Fruit fly (Drosophila melanogaster) whole organism, embryonic: Measurements from ENCODE around the gene CG2187.

Experiments
- Blimp-1 ChIP-seq: fragments of 200-800 bp; sonication (Bioruptor generic); optimal IDR thresholded peaks from 3 replicates; lab custom pipeline; 2018; ENCODE audit warnings: missing biosample characterization, missing genetic modification characterization, mild to moderate bottlenecking, moderate library complexity, missing genetic modification reagents
- CG11504 ChIP-seq: fragments of 200-800 bp; sonication (Bioruptor generic); optimal IDR thresholded peaks from 3 replicates; lab custom pipeline; 2019; ENCODE audit warnings: missing biosample characterization, mild to moderate bottlenecking, missing genetic modification characterization, moderate library complexity
- CG12155 ChIP-seq: fragments of 200-800 bp; sonication (Bioruptor generic); optimal IDR thresholded peaks from 3 replicates; lab custom pipeline; 2016; ENCODE audit warnings: missing biosample characterization, missing genetic modification characterization
- CG16813 ChIP-seq: fragments of 200-800 bp; sonication (Bioruptor generic); IDR thresholded peaks from 3 replicates; pipeline ENCODE4 v1.3.6; 2022; ENCODE audit warnings: missing biosample characterization, missing genetic modification characterization; ENCODE audit not compliant: partially characterized antibody
- CG17361 ChIP-seq: fragments of 200-800 bp; sonication (Bioruptor generic); IDR thresholded peaks from 3 replicates; pipeline ENCODE4 v1.3.6; 2022; ENCODE audit warnings: missing biosample characterization, missing genetic modification characterization
- CG17829 ChIP-seq: fragments of 200-800 bp; optimal IDR thresholded peaks from 2 replicates; lab custom pipeline; 2019; ENCODE audit warnings: missing biosample characterization, mild to moderate bottlenecking, missing genetic modification characterization, moderate library complexity
- CG30020 ChIP-seq: fragments of 200-800 bp; optimal IDR thresholded peaks from 2 replicates; lab custom pipeline; 2019; ENCODE audit warnings: missing biosample characterization, mild to moderate bottlenecking, missing genetic modification characterization, moderate library complexity
- CG31224 ChIP-seq: fragments of 200-800 bp; sonication (Bioruptor generic); IDR thresholded peaks from 2 replicates; pipeline ENCODE4 v1.3.6; 2022; ENCODE audit warnings: missing biosample characterization, missing genetic modification characterization
- CG32532 ChIP-seq: fragments of 200-800 bp; sonication (Bioruptor generic); IDR thresholded peaks from 2 replicates; pipeline ENCODE4 v1.3.6; 2022; ENCODE audit warnings: missing biosample characterization, missing genetic modification characterization
- CG3281 ChIP-seq: fragments of 200-800 bp; sonication (Bioruptor generic); optimal IDR thresholded peaks from 3 replicates; lab custom pipeline; 2017; ENCODE audit warnings: missing biosample characterization, mild to moderate bottlenecking, missing genetic modification characterization
- CG33557 ChIP-seq: fragments of 200-800 bp; sonication (Bioruptor generic); optimal IDR thresholded peaks from 2 replicates; lab custom pipeline; 2019; ENCODE audit warnings: missing biosample characterization, mild to moderate bottlenecking, missing genetic modification characterization, moderate library complexity
- CG5180 ChIP-seq: fragments of 200-800 bp; sonication (Bioruptor generic); optimal IDR thresholded peaks from 3 replicates; lab custom pipeline; 2017; ENCODE audit warnings: missing biosample characterization, missing genetic modification characterization, mild to moderate bottlenecking, moderate library complexity, missing genetic modification reagents
- CG6689 ChIP-seq: fragments of 200-800 bp; sonication (Bioruptor generic); IDR thresholded peaks from 2 replicates; pipeline ENCODE4 v1.3.6; 2022; ENCODE audit warnings: missing biosample characterization, missing genetic modification characterization
- CG7372 ChIP-seq: fragments of 200-800 bp; sonication (Bioruptor generic); IDR thresholded peaks from 2 replicates; pipeline ENCODE4 v1.3.6; 2022; ENCODE audit warnings: missing biosample characterization, missing genetic modification characterization
- CG7556 ChIP-seq: fragments of 200-800 bp; sonication (Bioruptor generic); optimal IDR thresholded peaks from 2 replicates; lab custom pipeline; 2017; ENCODE audit warnings: missing biosample characterization, mild to moderate bottlenecking, missing genetic modification characterization
- CG9727 ChIP-seq: fragments of 200-800 bp; sonication (Bioruptor generic); optimal IDR thresholded peaks from 3 replicates; lab custom pipeline; 2017; ENCODE audit warnings: missing biosample characterization, mild to moderate bottlenecking, missing genetic modification characterization
- D19B ChIP-seq: fragments of 200-800 bp; sonication (Bioruptor generic); optimal IDR thresholded peaks from 2 replicates; lab custom pipeline; 2017; ENCODE audit warnings: missing biosample characterization, mild to moderate bottlenecking, missing genetic modification characterization
- Doc2 ChIP-seq: fragments of 200-800 bp; sonication (Bioruptor generic); IDR thresholded peaks from 2 replicates; pipeline ENCODE4 v1.3.6; 2022; ENCODE audit warnings: missing biosample characterization, missing genetic modification characterization
- Ets65A ChIP-seq: fragments of 200-800 bp; sonication (Bioruptor generic); peaks from one replicate; lab custom pipeline; 2016; ENCODE audit warnings: missing biosample characterization, missing genetic modification characterization
- Fer1 ChIP-seq: fragments of 200-800 bp; sonication (Bioruptor generic); optimal IDR thresholded peaks from 2 replicates; lab custom pipeline; 2017; ENCODE audit warnings: missing biosample characterization, mild to moderate bottlenecking, missing genetic modification characterization
- Hand ChIP-seq: fragments of 200-800 bp; sonication (Bioruptor generic); optimal IDR thresholded peaks from 2 replicates; lab custom pipeline; 2017; ENCODE audit warnings: mild to moderate bottlenecking, missing biosample characterization, missing genetic modification reagents, missing genetic modification characterization
- Jarid2 ChIP-seq: fragments of 200-800 bp; sonication (Bioruptor generic); optimal IDR thresholded peaks from 3 replicates; lab custom pipeline; 2017; ENCODE audit warnings: mild to moderate bottlenecking, missing biosample characterization, missing genetic modification reagents, missing genetic modification characterization
- MTF-1 ChIP-seq: fragments of 200-800 bp; sonication (Bioruptor generic); optimal IDR thresholded peaks from 2 replicates; lab custom pipeline; 2018; ENCODE audit warnings: missing biosample characterization, mild to moderate bottlenecking, missing genetic modification characterization, borderline replicate concordance
- Nf-YA ChIP-seq: fragments of 200-800 bp; sonication (Bioruptor generic); IDR thresholded peaks from 2 replicates; pipeline ENCODE4 v1.3.6; 2022; ENCODE audit warnings: missing biosample characterization, missing genetic modification characterization
- NfI ChIP-seq: fragments of 200-800 bp; sonication (Bioruptor generic); optimal IDR thresholded peaks from 3 replicates; lab custom pipeline; 2018; ENCODE audit warnings: missing biosample characterization, mild to moderate bottlenecking, missing genetic modification characterization, moderate library complexity
- abd-A ChIP-seq: fragments of 200-800 bp; sonication (Bioruptor generic); optimal IDR thresholded peaks from 3 replicates; lab custom pipeline; 2019; ENCODE audit warnings: missing biosample characterization, mild to moderate bottlenecking, missing genetic modification characterization, moderate library complexity
- ac ChIP-seq: fragments of 200-800 bp; sonication (Bioruptor generic); optimal IDR thresholded peaks from 3 replicates; lab custom pipeline; 2017; ENCODE audit warnings: missing biosample characterization, mild to moderate bottlenecking, missing genetic modification characterization
- chn ChIP-seq: fragments of 200-800 bp; sonication (Bioruptor generic); optimal IDR thresholded peaks from 2 replicates; lab custom pipeline; 2016; ENCODE audit warnings: missing biosample characterization, missing genetic modification characterization
- da ChIP-seq: fragments of 200-800 bp; sonication (Bioruptor generic); optimal IDR thresholded peaks from 2 replicates; lab custom pipeline; 2016; ENCODE audit warnings: missing biosample characterization, missing genetic modification characterization
- disco-r ChIP-seq: fragments of 200-800 bp; sonication (Bioruptor generic); optimal IDR thresholded peaks from 2 replicates; lab custom pipeline; 2016; ENCODE audit warnings: missing biosample characterization, missing genetic modification characterization
- dpn ChIP-seq, 2 experiments: fragments of 200-800 bp; sonication (Bioruptor generic); optimal IDR thresholded peaks; 3 replicates each; lab custom pipeline; 2016; ENCODE audit warnings: missing biosample characterization in 2 of 2, missing genetic modification characterization in 2 of 2
- fru ChIP-seq: fragments of >200 bp; optimal IDR thresholded peaks from 2 replicates; lab custom pipeline; 2017
- grau ChIP-seq: fragments of 200-800 bp; optimal IDR thresholded peaks from 3 replicates; lab custom pipeline; 2019; ENCODE audit warnings: missing biosample characterization, mild to moderate bottlenecking, missing genetic modification characterization, moderate library complexity
- hbn ChIP-seq: fragments of 200-800 bp; sonication (Bioruptor generic); IDR thresholded peaks from 2 replicates; pipeline ENCODE4 v1.3.6; 2022; ENCODE audit warnings: missing biosample characterization, missing genetic modification characterization; ENCODE audit not compliant: partially characterized antibody
- inv ChIP-seq: fragments of 200-800 bp; sonication (Bioruptor generic); IDR thresholded peaks from 2 replicates; pipeline ENCODE4 v1.3.6; 2022; ENCODE audit warnings: missing biosample characterization, missing genetic modification characterization; ENCODE audit not compliant: partially characterized antibody
- knrl ChIP-seq: fragments of 200-800 bp; sonication (Bioruptor generic); IDR thresholded peaks from 3 replicates; pipeline ENCODE4 v1.3.6; 2022; ENCODE audit warnings: missing biosample characterization, missing genetic modification characterization; ENCODE audit not compliant: partially characterized antibody
- mirr ChIP-seq: fragments of 200-800 bp; sonication (Bioruptor generic); optimal IDR thresholded peaks from 3 replicates; lab custom pipeline; 2018; ENCODE audit warnings: missing biosample characterization, mild to moderate bottlenecking, missing genetic modification characterization
- nerfin-1 ChIP-seq: fragments of 200-800 bp; sonication (Bioruptor generic); optimal IDR thresholded peaks from 3 replicates; lab custom pipeline; 2019; ENCODE audit warnings: missing biosample characterization, mild to moderate bottlenecking, missing genetic modification characterization, moderate library complexity
- nerfin-2 ChIP-seq: fragments of 200-800 bp; sonication (Bioruptor generic); IDR thresholded peaks from 2 replicates; pipeline ENCODE4 v1.3.6; 2022; ENCODE audit warnings: missing biosample characterization, missing genetic modification characterization; ENCODE audit not compliant: partially characterized antibody
- pb ChIP-seq: fragments of 200-800 bp; sonication (Bioruptor generic); optimal IDR thresholded peaks from 3 replicates; lab custom pipeline; 2016; ENCODE audit warnings: missing biosample characterization, missing genetic modification characterization
- phol ChIP-seq: fragments of 200-800 bp; sonication (Bioruptor generic); optimal IDR thresholded peaks from 3 replicates; lab custom pipeline; 2018; ENCODE audit warnings: missing biosample characterization, mild to moderate bottlenecking, missing genetic modification characterization, moderate library complexity
- pros ChIP-seq: fragments of 200-800 bp; sonication (Bioruptor generic); optimal IDR thresholded peaks from 3 replicates; lab custom pipeline; 2019; ENCODE audit warnings: missing biosample characterization, mild to moderate bottlenecking, missing genetic modification characterization, moderate library complexity
- rib ChIP-seq: fragments of 200-800 bp; sonication (Bioruptor generic); IDR thresholded peaks from 2 replicates; pipeline ENCODE4 v1.3.6; 2022; ENCODE audit warnings: missing biosample characterization, missing genetic modification characterization
- sc ChIP-seq, 3 experiments: fragments of >200 bp in 2 of 3; fragments of 200-800 bp in 1 of 3; sonication (Bioruptor generic) in 1 of 3; optimal IDR thresholded peaks; 2 replicates in 2 of 3; 3 replicates in 1 of 3; lab custom pipeline; 2017; ENCODE audit warnings: mild to moderate bottlenecking in 1 of 3, missing biosample characterization in 1 of 3, missing genetic modification characterization in 1 of 3, missing genetic modification reagents in 1 of 3
- ssp ChIP-seq: fragments of 200-800 bp; sonication (Bioruptor generic); IDR thresholded peaks from 2 replicates; pipeline ENCODE4 v1.3.6; 2022; ENCODE audit warnings: missing biosample characterization, missing genetic modification characterization
- sug ChIP-seq: fragments of 200-800 bp; optimal IDR thresholded peaks from 2 replicates; lab custom pipeline; 2019; ENCODE audit warnings: missing biosample characterization, mild to moderate bottlenecking, missing genetic modification characterization, moderate library complexity
- wor ChIP-seq: fragments of 200-800 bp; sonication (Bioruptor generic); IDR thresholded peaks from 2 replicates; pipeline ENCODE4 v1.3.6; 2022; ENCODE audit warnings: missing biosample characterization, missing genetic modification characterization

The CG2187 gene

dm6 chr3R:31717299-31718167 is 40.9 kb downstream of the CG2187 start (continued):
- TF ChIP-seq dpn (GFP tag; optimal IDR thresholded peaks at IDR 0.05; lab: Kevin White, UChicago), result peak; percentile 55 to 61
- no peak for TF ChIP-seq CG33557 (GFP tag; lab: Kevin White, UChicago)
- TF ChIP-seq da, result no peak
- peak; percentile 37 for TF ChIP-seq Hand
- TF ChIP-seq nerfin-2 (GFP tag; lab: Robert Waterston, UW), result no peak
- TF ChIP-seq NfI (GFP tag; lab: Kevin White, UChicago), result peak; percentile 66
- peak; percentile 53 for TF ChIP-seq CG32532
- TF ChIP-seq Doc2 (GFP tag; lab: Robert Waterston, UW), result no peak
- no peak for TF ChIP-seq knrl (GFP tag; lab: Robert Waterston, UW)
- peak; percentile 23 for TF ChIP-seq CG5180 (GFP tag; lab: Kevin White, UChicago)
- no peak for TF ChIP-seq hbn (GFP tag; lab: Robert Waterston, UW)
- TF ChIP-seq abd-A (tag; lab: Kevin White, UChicago), result peak; percentile 88
- peak; percentile 53; the same call in 1 of the 2 replicates for TF ChIP-seq CG6689
- peak; percentile 52 for TF ChIP-seq pb (GFP tag; lab: Kevin White, UChicago)
- peak; percentile 15 for TF ChIP-seq Jarid2 (GFP tag; lab: Kevin White, UChicago)
- peak; percentile 67 for TF ChIP-seq CG9727 (GFP tag; lab: Kevin White, UChicago)
- no peak for TF ChIP-seq pros (GFP tag; lab: Kevin White, UChicago)
- TF ChIP-seq rib (GFP tag; lab: Robert Waterston, UW), result no peak
- TF ChIP-seq ssp, result no peak
- no peak for TF ChIP-seq fru (lab: Kevin White, UChicago)
- TF ChIP-seq Ets65A (GFP tag; lab: Kevin White, UChicago), result peak; percentile 89
- peak; percentile 45; the same call in 1 of the 2 replicates for TF ChIP-seq wor
- peak; percentile 77 for TF ChIP-seq CG17361 (GFP tag; lab: Robert Waterston, UW)
- TF ChIP-seq grau (tag; lab: Kevin White, UChicago), result peak; percentile 73
- peak; percentile 25 for TF ChIP-seq D19B (GFP tag; lab: Kevin White, UChicago)
- TF ChIP-seq Nf-YA (GFP tag; lab: Robert Waterston, UW), result 0 out of 2 replicates have a peak, but pooled peaks have one; percentile 42
- peak; percentile 40 for TF ChIP-seq CG17829
- peak; percentile 11 for TF ChIP-seq nerfin-1

- TF ChIP-seq mirr (GFP tag; lab: Kevin White, UChicago), result no peak
- no peak for TF ChIP-seq CG30020 (tag; lab: Kevin White, UChicago)
- TF ChIP-seq chn (GFP tag; lab: Kevin White, UChicago), result no peak
- no peak for TF ChIP-seq Fer1
- TF ChIP-seq CG7556 (GFP tag; lab: Kevin White, UChicago), result no peak
- TF ChIP-seq sc (optimal IDR thresholded peaks at IDR 0.05; lab: Kevin White, UChicago), result no peak
- no peak for TF ChIP-seq sc (GFP tag; optimal IDR thresholded peaks at IDR 0.05; lab: Kevin White, UChicago)
- TF ChIP-seq, all 482 proteins: peak for 0
Measured at dm6 chr3R:31716265-31716664, 42.2 kb downstream of the CG2187 start.

dm6 chr3R:31715713-31716024 is 42.8 kb downstream of the CG2187 start:
- TF ChIP-seq CG16813 (GFP tag; lab: Robert Waterston, UW) (no peak), sug (tag; lab: Kevin White, UChicago) (peak; percentile 33), CG11504 (peak; percentile 60), MTF-1 (GFP tag; lab: Kevin White, UChicago) (peak; percentile 3), inv (GFP tag; lab: Robert Waterston, UW) (no peak), CG3281 (peak; percentile 1), Blimp-1 (GFP tag; lab: Kevin White, UChicago) (peak; percentile 12), disco-r (no peak), CG33557 (GFP tag; lab: Kevin White, UChicago) (no peak), da (no peak), CG12155 (GFP tag; lab: Kevin White, UChicago) (no peak), CG31224 (GFP tag; lab: Robert Waterston, UW) (no peak), ac (GFP tag; lab: Kevin White, UChicago) (no peak), phol (tag; lab: Kevin White, UChicago) (no peak), CG7372 (GFP tag; lab: Robert Waterston, UW) (0 out of 2 replicates have a peak, but pooled peaks have one; percentile 14)
